Fruit fly (Drosophila melanogaster): Measurements from ENCODE around the gene Proc.

Gene Proc

DNA sequence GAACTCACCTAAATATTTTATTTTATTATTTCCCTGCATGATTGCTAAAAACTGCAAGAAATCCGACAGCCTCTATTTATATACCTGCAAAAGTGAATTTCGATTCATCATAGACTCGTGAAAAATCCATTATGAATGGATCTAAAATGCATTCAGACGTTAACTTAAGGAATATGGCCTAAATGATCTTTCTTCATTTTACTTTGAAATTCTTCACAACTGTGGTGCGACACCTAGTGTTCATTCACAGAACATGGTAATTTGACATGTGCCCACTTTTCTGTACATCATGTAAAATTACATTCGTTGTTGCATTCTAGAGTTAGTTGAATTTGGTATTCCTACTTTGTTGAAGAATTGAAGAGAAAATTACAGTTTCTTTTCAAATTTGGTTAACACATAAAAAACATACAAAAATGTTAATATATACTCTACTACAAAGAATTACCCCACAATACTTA lies 19.5 kb upstream of the Proc start, which contains the start of gene Spn28Db (continued):
- TF ChIP-seq Elba2 (GFP tag; optimal IDR thresholded peaks at IDR 0.05), result no peak
- TF ChIP-seq Adf1 (GFP tag; IDR thresholded peaks at IDR 0.05), result no peak
- TF ChIP-seq Atf3 (GFP tag; optimal IDR thresholded peaks at IDR 0.05), result no peak
- no peak for TF ChIP-seq Ssrp (tag; optimal IDR thresholded peaks at IDR 0.05)
- TF ChIP-seq cas (GFP tag; IDR thresholded peaks at IDR 0.05), result no peak
- TF ChIP-seq tx (GFP tag; optimal IDR thresholded peaks at IDR 0.05), result no peak
- no peak for TF ChIP-seq Meics (GFP tag; optimal IDR thresholded peaks at IDR 0.05)
- TF ChIP-seq vnd (GFP tag; IDR thresholded peaks at IDR 0.05; ENCODE audit: partially characterized antibody), result no peak
- no peak for TF ChIP-seq crc (GFP tag; optimal IDR thresholded peaks at IDR 0.05)
- TF ChIP-seq NC2β (GFP tag; optimal IDR thresholded peaks at IDR 0.05), result no peak
- no peak for TF ChIP-seq sqz (GFP tag; optimal IDR thresholded peaks at IDR 0.05)
- no peak for TF ChIP-seq eyg (GFP tag; optimal IDR thresholded peaks at IDR 0.05)
- TF ChIP-seq Aef1 (GFP tag; IDR thresholded peaks at IDR 0.05), result no peak; the same call in 2 of the 3 replicates
- no peak for TF ChIP-seq CG10209 (GFP tag; optimal IDR thresholded peaks at IDR 0.05)
- TF ChIP-seq btn (GFP tag; optimal IDR thresholded peaks at IDR 0.05), result no peak
- no peak for TF ChIP-seq jigr1 (GFP tag; IDR thresholded peaks at IDR 0.05)
- TF ChIP-seq CG1603 (tag; optimal IDR thresholded peaks at IDR 0.05), result peak; percentile 52
- peak; percentile 76 for TF ChIP-seq Myb (GFP tag; optimal IDR thresholded peaks at IDR 0.05)
- TF ChIP-seq CG9215 (GFP tag; IDR thresholded peaks at IDR 0.05), result no peak
- TF ChIP-seq dysf (GFP tag; IDR thresholded peaks at IDR 0.05), result no peak
- TF ChIP-seq CG7839 (tag; optimal IDR thresholded peaks at IDR 0.05), result peak; percentile 37
- TF ChIP-seq Bdp1 (GFP tag; optimal IDR thresholded peaks at IDR 0.05), result no peak
- TF ChIP-seq Ptx1 (GFP tag; IDR thresholded peaks at IDR 0.05), result no peak
- no peak for TF ChIP-seq NK7.1 (GFP tag; optimal IDR thresholded peaks at IDR 0.05)
- TF ChIP-seq CG7745 (tag; optimal IDR thresholded peaks at IDR 0.05), result no peak
- no peak for TF ChIP-seq yki (optimal IDR thresholded peaks at IDR 0.05)
- no peak for TF ChIP-seq Nf-YB (GFP tag; optimal IDR thresholded peaks at IDR 0.05)
- no peak for TF ChIP-seq fd102C (GFP tag; optimal IDR thresholded peaks at IDR 0.05)
- TF ChIP-seq CG4282 (GFP tag; optimal IDR thresholded peaks at IDR 0.05), result no peak
- no peak for TF ChIP-seq aop (GFP tag; IDR thresholded peaks at IDR 0.05)
- no peak for TF ChIP-seq toy (GFP tag; IDR thresholded peaks at IDR 0.05)
- no peak for TF ChIP-seq CG10321 (GFP tag; IDR thresholded peaks at IDR 0.05)
- no peak for TF ChIP-seq Six4 (GFP tag; optimal IDR thresholded peaks at IDR 0.05)
- no peak for TF ChIP-seq CG7786 (GFP tag; optimal IDR thresholded peaks at IDR 0.05)
- TF ChIP-seq CG8359 (GFP tag; optimal IDR thresholded peaks at IDR 0.05; ENCODE audit: borderline replicate concordance), result no peak
- no peak for TF ChIP-seq Usf (GFP tag; optimal IDR thresholded peaks at IDR 0.05)
- peak; percentile 9 for TF ChIP-seq CG14710 (tag; optimal IDR thresholded peaks at IDR 0.05)
- TF ChIP-seq CG9727 (GFP tag; optimal IDR thresholded peaks at IDR 0.05), result no peak
- no peak for TF ChIP-seq ken (GFP tag; IDR thresholded peaks at IDR 0.05)
- no peak for TF ChIP-seq CG14050 (GFP tag; IDR thresholded peaks at IDR 0.05)
- no peak for TF ChIP-seq CG4360 (GFP tag; IDR thresholded peaks at IDR 0.05)
- 0 out of 2 replicates have a peak, but pooled peaks have one; percentile 14 for TF ChIP-seq bbx (GFP tag; IDR thresholded peaks at IDR 0.05; ENCODE audit: partially characterized antibody)
- TF ChIP-seq CG12744 (GFP tag; optimal IDR thresholded peaks at IDR 0.05), result no peak
- no peak for TF ChIP-seq Hr3 (GFP tag; optimal IDR thresholded peaks at IDR 0.05)
- TF ChIP-seq Dad (GFP tag; optimal IDR thresholded peaks at IDR 0.05), result no peak
- TF ChIP-seq en (GFP tag; optimal IDR thresholded peaks at IDR 0.05), result no peak
- TF ChIP-seq ATbp (GFP tag; optimal IDR thresholded peaks at IDR 0.05), result no peak
- no peak for TF ChIP-seq Nf-YC (tag; optimal IDR thresholded peaks at IDR 0.05)
- no peak for TF ChIP-seq danr (GFP tag; IDR thresholded peaks at IDR 0.05)
- peak; percentile 1 for TF ChIP-seq CG13123 (GFP tag; optimal IDR thresholded peaks at IDR 0.05)
- no peak for TF ChIP-seq CG17802 (tag; optimal IDR thresholded peaks at IDR 0.05)
- no peak for TF ChIP-seq ERR (GFP tag; optimal IDR thresholded peaks at IDR 0.05)
- TF ChIP-seq Mes4 (GFP tag; optimal IDR thresholded peaks at IDR 0.05), result no peak

Data from whole organism, embryonic.